Fruit fly (Drosophila melanogaster) whole organism, adult: ENCODE data around the gene Prim2.

ENCODE experiments used
- Crg-1 ChIP-seq: fragments of 200-800 bp; sonication (Bioruptor generic); optimal IDR thresholded peaks from 2 replicates; lab custom pipeline; 2016; ENCODE audit warnings: missing biosample characterization, missing genetic modification characterization
- bab1 ChIP-seq: fragments of 200-800 bp; sonication (Bioruptor generic); optimal IDR thresholded peaks from 3 replicates; lab custom pipeline; 2019; ENCODE audit warnings: missing biosample characterization, mild to moderate bottlenecking, missing genetic modification characterization, moderate library complexity
- toe ChIP-seq: fragments of 200-800 bp; sonication (Bioruptor generic); optimal IDR thresholded peaks from 2 replicates; lab custom pipeline; 2016; ENCODE audit warnings: missing biosample characterization, missing genetic modification characterization

DNA sequence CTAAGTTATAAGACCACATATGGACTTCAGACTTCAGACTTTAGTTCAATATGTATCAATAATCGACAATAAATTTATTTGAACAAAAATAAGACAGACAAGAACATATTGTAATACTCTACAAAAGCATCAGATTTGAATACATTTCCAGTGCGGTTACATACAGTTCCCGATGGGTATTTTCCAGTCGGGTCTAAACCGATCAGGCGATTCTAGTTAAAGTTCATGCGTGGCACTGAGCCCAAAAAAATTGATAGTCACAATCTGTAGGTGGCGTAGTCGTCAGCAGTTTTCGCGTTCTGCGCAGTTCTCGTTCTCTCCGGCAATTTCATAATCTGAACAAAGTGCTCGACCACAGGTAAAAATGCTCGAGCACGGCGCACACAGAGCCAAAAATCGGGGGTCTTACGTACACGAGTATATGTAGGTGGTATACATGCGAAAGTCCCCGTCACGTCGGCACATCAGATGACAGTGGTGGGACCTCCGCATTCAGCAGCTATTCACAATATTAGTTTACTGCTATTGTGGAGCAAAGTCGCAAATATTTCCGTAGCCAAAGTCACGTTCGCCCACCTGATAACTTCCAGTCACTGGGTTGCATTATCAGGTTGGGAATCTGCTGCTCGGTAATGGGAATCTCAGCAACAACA, 34.0 kb upstream of the Prim2 start:
- TF ChIP-seq Crg-1 (GFP tag; lab: Kevin White, UChicago) (no peak), toe (GFP tag; lab: Kevin White, UChicago) (no peak), bab1 (GFP tag; lab: Kevin White, UChicago) (peak; percentile 66)
